Fruit fly (Drosophila melanogaster) whole organism, embryonic: ENCODE results near the gene CG17781.
A peak's percentile ranks its signal among the peaks of the same experiment; 100 is the strongest.

ENCODE experiments used
- ATbp ChIP-seq: fragments of 200-800 bp; sonication (Bioruptor generic); optimal IDR thresholded peaks from 2 replicates; lab custom pipeline; 2017; ENCODE audit warnings: missing biosample characterization, mild to moderate bottlenecking, missing genetic modification characterization, missing genetic modification reagents
- CG10147 ChIP-seq: fragments of 200-800 bp; sonication (Bioruptor generic); optimal IDR thresholded peaks from 2 replicates; lab custom pipeline; 2019; ENCODE audit warnings: missing biosample characterization, mild to moderate bottlenecking, missing genetic modification characterization, moderate library complexity
- CG11085 ChIP-seq: fragments of 200-800 bp; sonication (Bioruptor generic); IDR thresholded peaks from 2 replicates; pipeline ENCODE4 v1.3.6; 2022; ENCODE audit warnings: missing biosample characterization, missing genetic modification characterization
- CG12391 ChIP-seq: fragments of 200-800 bp; sonication (Bioruptor generic); optimal IDR thresholded peaks from 3 replicates; lab custom pipeline; 2018; ENCODE audit warnings: missing biosample characterization, mild to moderate bottlenecking, missing genetic modification characterization, moderate library complexity
- CG1647 ChIP-seq: fragments of 200-800 bp; sonication (Bioruptor generic); optimal IDR thresholded peaks from 3 replicates; lab custom pipeline; 2016; ENCODE audit warnings: missing biosample characterization, missing genetic modification characterization
- CG16779 ChIP-seq: fragments of 200-800 bp; sonication (Bioruptor generic); IDR thresholded peaks from 2 replicates; pipeline ENCODE4 v1.3.6; 2022; ENCODE audit warnings: missing biosample characterization, missing genetic modification characterization
- CG16813 ChIP-seq: fragments of 200-800 bp; sonication (Bioruptor generic); IDR thresholded peaks from 3 replicates; pipeline ENCODE4 v1.3.6; 2022; ENCODE audit warnings: missing biosample characterization, missing genetic modification characterization; ENCODE audit not compliant: partially characterized antibody
- CG30020 ChIP-seq: fragments of 200-800 bp; optimal IDR thresholded peaks from 2 replicates; lab custom pipeline; 2019; ENCODE audit warnings: missing biosample characterization, mild to moderate bottlenecking, missing genetic modification characterization, moderate library complexity
- CG8290 ChIP-seq, 3 experiments: fragments of 200-800 bp; sonication (Bioruptor generic); optimal IDR thresholded peaks; 2 replicates each; lab custom pipeline; 2016 to 2019; ENCODE audit warnings: missing biosample characterization in 3 of 3, missing genetic modification characterization in 3 of 3, mild to moderate bottlenecking in 2 of 3, moderate library complexity in 1 of 3
- CG9817 ChIP-seq: fragments of 200-800 bp; sonication (Bioruptor generic); optimal IDR thresholded peaks from 2 replicates; lab custom pipeline; 2018; ENCODE audit warnings: missing biosample characterization, mild to moderate bottlenecking, missing genetic modification characterization, moderate library complexity
- Dip3 ChIP-seq: fragments of 200-800 bp; sonication (Bioruptor generic); optimal IDR thresholded peaks from 3 replicates; lab custom pipeline; 2016; ENCODE audit warnings: missing biosample characterization, missing genetic modification characterization
- Ets65A ChIP-seq: fragments of 200-800 bp; sonication (Bioruptor generic); peaks from one replicate; lab custom pipeline; 2016; ENCODE audit warnings: missing biosample characterization, missing genetic modification characterization
- Ets97D ChIP-seq: fragments of 200-800 bp; sonication (Bioruptor generic); optimal IDR thresholded peaks from 3 replicates; lab custom pipeline; 2016; ENCODE audit warnings: missing biosample characterization, missing genetic modification characterization
- Hr51 ChIP-seq, 2 experiments: fragments of 200-800 bp; sonication (Bioruptor generic); optimal IDR thresholded peaks; 2 replicates in 1 of 2; 3 replicates in 1 of 2; lab custom pipeline; 2016 to 2018; ENCODE audit warnings: missing biosample characterization in 2 of 2, missing genetic modification characterization in 2 of 2, mild to moderate bottlenecking in 1 of 2, moderate library complexity in 1 of 2
- Hr78 ChIP-seq, 2 experiments: fragments of 200-800 bp in 1 of 2; fragments of >200 bp in 1 of 2; sonication (Bioruptor generic) in 1 of 2; optimal IDR thresholded peaks; 2 replicates each; lab custom pipeline; 2017 to 2019; ENCODE audit warnings: missing biosample characterization in 2 of 2, missing genetic modification characterization in 2 of 2, mild to moderate bottlenecking in 1 of 2, moderate library complexity in 1 of 2
- Med ChIP-seq: fragments of 200-800 bp; sonication (Bioruptor generic); peaks from one replicate; lab custom pipeline; 2016; ENCODE audit warnings: missing biosample characterization, missing genetic modification characterization, mild to moderate bottlenecking, inconsistent platforms, moderate library complexity
- Meics ChIP-seq: fragments of 200-800 bp; sonication (Bioruptor generic); optimal IDR thresholded peaks from 2 replicates; lab custom pipeline; 2017; ENCODE audit warnings: missing biosample characterization, mild to moderate bottlenecking, missing genetic modification characterization
- NC2α ChIP-seq: fragments of 200-800 bp; sonication (Bioruptor generic); optimal IDR thresholded peaks from 2 replicates; lab custom pipeline; 2016; ENCODE audit warnings: missing biosample characterization, missing genetic modification characterization
- Six4 ChIP-seq: fragments of 200-800 bp; sonication (Bioruptor generic); optimal IDR thresholded peaks from 2 replicates; lab custom pipeline; 2016; ENCODE audit warnings: missing biosample characterization, missing genetic modification characterization
- Sox102F ChIP-seq: fragments of 200-800 bp; sonication (Bioruptor generic); optimal IDR thresholded peaks from 2 replicates; lab custom pipeline; 2018; ENCODE audit warnings: missing biosample characterization, mild to moderate bottlenecking, missing genetic modification characterization, moderate library complexity
- Usf ChIP-seq: fragments of 200-800 bp; sonication (Bioruptor generic); optimal IDR thresholded peaks from 2 replicates; lab custom pipeline; 2017; ENCODE audit warnings: missing genotype, missing biosample characterization, missing genetic modification characterization
- abd-A ChIP-seq: fragments of 200-800 bp; sonication (Bioruptor generic); optimal IDR thresholded peaks from 3 replicates; lab custom pipeline; 2019; ENCODE audit warnings: missing biosample characterization, mild to moderate bottlenecking, missing genetic modification characterization, moderate library complexity
- ac ChIP-seq: fragments of 200-800 bp; sonication (Bioruptor generic); optimal IDR thresholded peaks from 3 replicates; lab custom pipeline; 2017; ENCODE audit warnings: missing biosample characterization, mild to moderate bottlenecking, missing genetic modification characterization
- cas ChIP-seq: fragments of 200-800 bp; sonication (Bioruptor generic); IDR thresholded peaks from 2 replicates; pipeline ENCODE4 v1.3.6; 2022; ENCODE audit warnings: missing biosample characterization, missing genetic modification characterization
- danr ChIP-seq: fragments of 200-800 bp; sonication (Bioruptor generic); IDR thresholded peaks from 2 replicates; pipeline ENCODE4 v1.3.6; 2022; ENCODE audit warnings: missing biosample characterization, missing genetic modification characterization
- dm ChIP-seq: fragments of 200-800 bp; sonication (Bioruptor generic); optimal IDR thresholded peaks from 3 replicates; lab custom pipeline; 2016; ENCODE audit warnings: missing biosample characterization, missing genetic modification characterization
- dysf ChIP-seq: fragments of 200-800 bp; sonication (Bioruptor generic); IDR thresholded peaks from 3 replicates; pipeline ENCODE4 v1.3.6; 2022; ENCODE audit warnings: missing biosample characterization, missing genetic modification characterization
- en ChIP-seq: fragments of 200-800 bp; sonication (Bioruptor generic); optimal IDR thresholded peaks from 2 replicates; lab custom pipeline; 2016; ENCODE audit warnings: missing biosample characterization, missing genetic modification characterization
- h ChIP-seq: fragments of >200 bp; optimal IDR thresholded peaks from 2 replicates; lab custom pipeline; 2017
- klu ChIP-seq: fragments of 200-800 bp; sonication (Bioruptor generic); IDR thresholded peaks from 2 replicates; pipeline ENCODE4 v1.3.6; 2022; ENCODE audit warnings: missing biosample characterization, missing genetic modification characterization
- knrl ChIP-seq: fragments of 200-800 bp; sonication (Bioruptor generic); IDR thresholded peaks from 3 replicates; pipeline ENCODE4 v1.3.6; 2022; ENCODE audit warnings: missing biosample characterization, missing genetic modification characterization; ENCODE audit not compliant: partially characterized antibody
- oc ChIP-seq: fragments of 200-800 bp; sonication (Bioruptor generic); optimal IDR thresholded peaks from 2 replicates; lab custom pipeline; 2018; ENCODE audit warnings: missing biosample characterization, mild to moderate bottlenecking, missing genetic modification characterization, moderate library complexity
- pnt ChIP-seq: fragments of 200-800 bp; sonication (Bioruptor generic); optimal IDR thresholded peaks from 3 replicates; lab custom pipeline; 2016; ENCODE audit warnings: missing biosample characterization, missing genetic modification characterization
- schlank ChIP-seq: fragments of 200-800 bp; sonication (Bioruptor generic); optimal IDR thresholded peaks from 2 replicates; lab custom pipeline; 2018; ENCODE audit warnings: missing biosample characterization, mild to moderate bottlenecking, missing genetic modification characterization
- sens ChIP-seq: fragments of 200-800 bp; sonication (Bioruptor generic); peaks from one replicate; lab custom pipeline; 2016; ENCODE audit warnings: missing biosample characterization, missing genetic modification characterization
- sens-2 ChIP-seq: fragments of 200-800 bp; sonication (Bioruptor generic); IDR thresholded peaks from 2 replicates; pipeline ENCODE4 v1.3.6; 2022; ENCODE audit warnings: missing biosample characterization, missing genetic modification characterization
- seq ChIP-seq: fragments of 200-800 bp; sonication (Bioruptor generic); IDR thresholded peaks from 2 replicates; pipeline ENCODE4 v1.3.6; 2022; ENCODE audit warnings: missing biosample characterization, missing genetic modification characterization
- sisA ChIP-seq: fragments of 200-800 bp; sonication (Bioruptor generic); IDR thresholded peaks from 2 replicates; pipeline ENCODE4 v1.3.6; 2022; ENCODE audit warnings: missing biosample characterization, missing genetic modification characterization
- tgo ChIP-seq: fragments of 200-800 bp; sonication (Bioruptor generic); IDR thresholded peaks from 3 replicates; pipeline ENCODE4 v1.3.6; 2022; ENCODE audit warnings: missing biosample characterization, missing genetic modification characterization
- tin ChIP-seq: fragments of 200-800 bp; sonication (Bioruptor generic); optimal IDR thresholded peaks from 3 replicates; lab custom pipeline; 2016; ENCODE audit warnings: missing biosample characterization, missing genetic modification characterization
- tna ChIP-seq: fragments of 200-800 bp; sonication (Bioruptor generic); IDR thresholded peaks from 2 replicates; pipeline ENCODE4 v1.3.6; 2022; ENCODE audit warnings: missing biosample characterization, missing genetic modification characterization; ENCODE audit not compliant: partially characterized antibody
- usp ChIP-seq: fragments of >200 bp; optimal IDR thresholded peaks from 2 replicates; lab custom pipeline; 2017; ENCODE audit warnings: missing biosample characterization, missing genetic modification characterization
- vvl ChIP-seq: fragments of 200-800 bp; sonication (Bioruptor generic); IDR thresholded peaks from 2 replicates; pipeline ENCODE4 v1.3.6; 2022; ENCODE audit warnings: missing biosample characterization, missing genetic modification characterization
- z ChIP-seq: fragments of 200-800 bp; sonication (Bioruptor generic); IDR thresholded peaks from 3 replicates; pipeline ENCODE4 v1.3.6; 2022; ENCODE audit warnings: missing biosample characterization, missing genetic modification characterization

CG17781 gene

DNA sequence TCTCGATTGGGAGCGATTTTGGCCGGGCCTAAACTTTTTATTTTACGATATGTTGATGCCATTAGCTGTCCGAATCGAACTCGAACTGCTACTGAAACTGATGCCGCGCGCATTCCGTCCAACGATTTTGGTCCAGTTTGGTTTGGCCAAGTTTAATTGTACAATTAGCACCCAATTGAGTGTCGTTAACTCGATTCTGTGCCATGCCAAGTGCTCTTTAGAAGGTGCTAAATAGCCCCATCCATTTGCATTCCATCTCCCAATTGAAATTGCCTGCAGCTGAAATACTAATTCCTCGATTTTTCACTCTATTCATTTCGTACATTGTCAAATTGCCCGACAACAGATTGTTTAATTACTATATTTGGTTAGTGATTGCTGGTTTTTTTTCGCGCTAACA, at the start of gene CG17781:
Gene CG17781, minus strand, starts transcription at position 101 of the 400 bp plus-strand sequence.
- TF ChIP-seq sens-2 = no peak
- no peak for TF ChIP-seq Dip3 (GFP tag; lab: Kevin White, UChicago)
- no peak for TF ChIP-seq CG11085
- no peak for TF ChIP-seq dm (GFP tag; lab: Kevin White, UChicago)
- TF ChIP-seq vvl (GFP tag; lab: Robert Waterston, UW) = no peak
- no peak for TF ChIP-seq Ets97D (GFP tag; lab: Kevin White, UChicago)
- no peak for TF ChIP-seq CG12391 (tag; lab: Kevin White, UChicago)
- TF ChIP-seq Med (GFP tag; lab: Kevin White, UChicago) = no peak
- TF ChIP-seq Usf (GFP tag; lab: Kevin White, UChicago) = no peak
- TF ChIP-seq dysf (GFP tag; lab: Robert Waterston, UW) = no peak
- TF ChIP-seq tna (GFP tag; lab: Robert Waterston, UW) = no peak
- TF ChIP-seq oc (tag; lab: Kevin White, UChicago) = no peak
- TF ChIP-seq tin = no peak
- TF ChIP-seq seq (GFP tag; lab: Robert Waterston, UW) = no peak
- no peak for TF ChIP-seq CG1647 (GFP tag; lab: Kevin White, UChicago)
- TF ChIP-seq knrl = no peak
- TF ChIP-seq Meics (GFP tag; lab: Kevin White, UChicago) = no peak

DNA sequence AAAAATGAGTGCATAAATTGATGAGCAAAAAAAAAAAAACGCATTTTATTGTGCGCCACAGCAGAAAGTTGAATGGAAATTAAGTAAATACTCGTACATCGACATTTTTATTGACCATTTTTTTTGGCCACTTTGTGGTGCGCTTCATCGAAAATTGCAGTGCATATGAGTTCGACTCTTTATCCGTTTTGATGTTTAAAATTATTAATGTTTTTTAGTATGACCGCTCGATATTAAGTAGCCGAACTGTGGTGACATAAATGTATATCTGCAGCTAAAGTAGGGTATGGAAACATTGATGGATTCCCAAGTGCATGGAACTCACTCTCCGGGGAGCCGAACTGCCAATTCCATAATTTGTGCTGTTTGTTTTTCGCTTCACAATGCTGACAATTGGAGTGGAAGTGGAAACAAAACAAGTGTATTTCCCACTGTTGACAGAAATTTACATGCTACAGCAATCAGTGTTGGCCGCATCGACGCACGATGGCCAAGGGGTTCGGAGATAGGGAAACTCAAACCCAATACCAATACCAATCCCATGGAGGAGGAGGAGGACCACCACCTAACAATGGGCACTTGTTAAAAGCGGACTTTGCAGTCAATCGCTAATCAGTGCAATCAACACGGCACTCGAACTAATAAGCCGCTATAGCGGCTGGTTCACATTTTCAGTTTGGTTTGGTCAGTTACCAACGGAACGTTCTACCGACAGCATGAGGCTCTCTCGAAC, 16.9 kb upstream of the CG17781 start, which contains the start of gene CG13616:
Gene CG13616, plus strand, starts transcription at position 683 of the 733 bp plus-strand sequence.
- no peak for TF ChIP-seq Six4
- no peak for TF ChIP-seq tgo (GFP tag; lab: Robert Waterston, UW)
- TF ChIP-seq Ets65A = peak; percentile 9
- no peak for TF ChIP-seq danr (GFP tag; lab: Robert Waterston, UW)
- no peak for TF ChIP-seq CG30020 (tag; lab: Kevin White, UChicago)

DNA sequence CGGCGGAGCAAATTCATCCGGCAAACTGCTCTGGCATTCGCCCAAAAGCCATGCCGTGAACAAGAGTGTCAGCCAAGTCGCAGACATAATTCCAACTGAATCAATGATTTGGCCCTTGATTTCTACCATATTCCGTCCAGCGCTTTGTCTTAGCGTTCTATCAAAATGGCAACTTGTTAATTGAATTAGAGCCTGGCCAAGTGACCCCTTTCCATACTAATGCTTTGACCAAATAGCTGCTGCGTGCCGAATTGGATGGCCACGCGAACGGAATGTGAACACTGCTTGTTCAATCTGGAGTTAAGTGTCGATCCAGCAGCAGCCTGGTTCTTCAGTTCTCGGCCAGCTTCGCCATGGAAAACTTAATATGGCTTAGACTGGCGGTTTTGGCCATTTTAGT, 14.8 kb upstream of the CG17781 start, which contains the start of the genes CG5768 and CG13615:
Gene CG5768, minus strand, starts transcription at position 101 of the 400 bp plus-strand sequence.
Gene CG13615, plus strand, starts transcription at position 280 of the 400 bp plus-strand sequence.
- TF ChIP-seq CG10147 (GFP tag; lab: Kevin White, UChicago) (no peak), cas (no peak), NC2α (GFP tag; lab: Kevin White, UChicago) (no peak), h (lab: Kevin White, UChicago) (no peak), pnt (GFP tag; lab: Kevin White, UChicago) (no peak), schlank (no peak), tgo (GFP tag; lab: Robert Waterston, UW) (no peak), ac (GFP tag; lab: Kevin White, UChicago) (no peak), z (no peak), Sox102F (GFP tag; lab: Kevin White, UChicago) (no peak)
- TF ChIP-seq, all 482 proteins: peak for 0

DNA sequence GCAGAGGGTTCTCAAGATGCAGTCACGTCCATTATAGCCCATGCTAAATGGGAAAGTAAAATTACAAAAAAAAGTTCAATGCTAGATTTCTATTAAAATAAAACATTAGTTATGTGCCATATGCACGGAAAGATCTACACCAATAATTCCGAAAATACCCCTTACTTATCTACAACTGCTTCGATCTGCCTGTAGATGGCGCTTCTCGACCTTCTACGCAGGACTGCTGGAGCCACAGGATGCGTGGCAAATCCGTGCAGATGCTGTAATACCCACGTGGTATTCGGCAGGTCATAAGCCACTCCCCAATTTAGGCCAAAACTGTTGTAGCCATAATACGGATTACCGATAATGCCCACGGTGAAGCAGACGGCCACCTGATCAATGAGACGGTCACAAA, 11.0 kb upstream of the CG17781 start:
- TF ChIP-seq sisA (GFP tag; lab: Robert Waterston, UW) = no peak
- no peak for TF ChIP-seq sens (GFP tag; lab: Kevin White, UChicago)
- no peak for TF ChIP-seq CG9817 (tag; lab: Kevin White, UChicago)
- no peak for TF ChIP-seq abd-A (tag; lab: Kevin White, UChicago)
- no peak for TF ChIP-seq CG16813 (GFP tag; lab: Robert Waterston, UW)
- no peak for TF ChIP-seq CG8290 (GFP tag; optimal IDR thresholded peaks at IDR 0.05; lab: Kevin White, UChicago)
- TF ChIP-seq CG8290 (tag; optimal IDR thresholded peaks at IDR 0.05; lab: Kevin White, UChicago) = no peak
- TF ChIP-seq ATbp = no peak
- TF ChIP-seq CG16779 (GFP tag; lab: Robert Waterston, UW) = no peak
- no peak for TF ChIP-seq klu
- TF ChIP-seq en (GFP tag; lab: Kevin White, UChicago) = no peak
- no peak for TF ChIP-seq usp
- TF ChIP-seq Hr78 (GFP tag; optimal IDR thresholded peaks at IDR 0.05; lab: Kevin White, UChicago) = no peak
- no peak for TF ChIP-seq Hr51 (GFP tag; optimal IDR thresholded peaks at IDR 0.05; lab: Kevin White, UChicago)
